Fruit fly (Drosophila melanogaster): Measurements from ENCODE around the gene Alp11.

The Alp11 gene

DNA sequence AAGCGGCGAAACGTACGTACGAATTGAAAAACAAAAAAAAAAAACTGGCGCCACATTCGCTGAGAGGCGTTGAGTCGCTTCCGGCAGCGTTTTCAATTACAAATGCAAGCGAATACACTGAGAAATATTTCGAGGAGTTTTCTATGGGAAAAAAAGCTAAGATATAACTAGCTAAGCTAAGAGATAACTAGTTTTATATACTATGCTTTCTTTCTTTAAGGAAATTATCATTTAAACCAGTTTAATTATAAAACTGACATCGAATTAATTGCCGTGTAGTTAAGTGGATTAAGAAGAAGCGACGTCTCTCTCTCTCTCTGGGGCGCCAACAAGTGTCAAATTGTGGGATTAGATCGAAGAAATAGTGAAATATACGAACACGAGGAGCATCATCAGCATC lies 27.9 kb downstream of the Alp11 start:
- TF ChIP-seq CG8478 (optimal IDR thresholded peaks at IDR 0.05) (no peak), CTCF (optimal IDR thresholded peaks at IDR 0.05) (no peak)

DNA sequence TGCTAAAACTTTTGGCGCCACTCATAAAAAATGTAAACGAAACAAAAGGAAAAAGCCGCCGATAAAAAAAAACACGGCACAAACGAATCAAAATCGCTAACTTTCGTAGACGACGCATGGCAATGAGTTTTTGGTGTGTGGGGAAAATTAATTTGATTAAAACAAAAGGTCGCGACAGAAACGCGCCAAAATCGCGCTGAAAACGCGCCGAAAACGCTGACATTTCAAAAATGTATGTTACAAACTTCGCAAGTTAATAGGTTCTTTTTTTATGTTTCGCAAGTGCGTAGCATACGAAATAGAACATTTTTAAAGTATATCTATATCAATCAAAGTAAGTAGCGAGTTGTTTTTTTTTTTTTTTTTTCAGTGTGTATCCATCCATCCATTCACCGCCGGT lies 28.5 kb downstream of the Alp11 start:
- TF ChIP-seq CG8478 (optimal IDR thresholded peaks at IDR 0.05) = no peak

DNA sequence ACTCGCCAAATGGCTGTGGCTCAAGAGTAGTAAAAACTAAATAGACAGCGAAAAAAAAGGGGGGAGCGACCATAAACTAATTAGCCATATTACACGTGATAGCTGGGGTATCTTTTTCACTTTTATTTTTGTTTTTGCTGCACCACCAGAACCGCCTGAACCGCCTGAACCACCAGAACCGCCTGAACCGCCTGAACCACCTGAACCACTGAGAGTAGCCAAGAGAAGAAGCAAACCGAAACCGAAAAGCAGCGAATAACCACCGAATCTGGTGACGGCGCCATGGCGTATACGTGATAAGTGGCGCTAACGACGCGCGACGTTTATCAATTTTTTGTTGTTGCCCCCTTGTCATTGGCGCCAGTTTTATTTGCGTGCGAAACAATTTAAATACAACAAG lies 29.0 kb downstream of the Alp11 start:
- TF ChIP-seq CTCF (optimal IDR thresholded peaks at IDR 0.05) (no peak), CG8478 (optimal IDR thresholded peaks at IDR 0.05) (no peak)

DNA sequence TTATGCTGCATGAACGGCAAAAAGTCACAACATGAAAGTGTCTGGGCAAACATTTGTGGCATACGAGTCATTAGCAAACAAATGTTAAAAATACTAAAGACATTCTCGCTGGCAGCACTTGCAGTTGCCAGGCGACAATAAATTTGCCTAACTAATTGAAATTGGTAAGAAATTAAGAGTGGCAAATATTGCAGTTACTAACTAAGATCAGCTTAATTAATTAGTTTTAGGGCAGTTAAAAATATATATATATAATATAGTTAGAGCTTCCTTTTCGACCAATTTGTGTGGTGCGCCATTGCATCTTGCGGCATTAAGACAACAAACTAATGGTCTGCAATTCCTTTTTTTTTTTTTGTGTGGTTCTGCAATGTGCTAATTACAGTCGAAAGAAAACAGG lies 30.4 kb downstream of the Alp11 start:
- TF ChIP-seq CG8478 (optimal IDR thresholded peaks at IDR 0.05) = no peak
- TF ChIP-seq CTCF (optimal IDR thresholded peaks at IDR 0.05) = no peak

DNA sequence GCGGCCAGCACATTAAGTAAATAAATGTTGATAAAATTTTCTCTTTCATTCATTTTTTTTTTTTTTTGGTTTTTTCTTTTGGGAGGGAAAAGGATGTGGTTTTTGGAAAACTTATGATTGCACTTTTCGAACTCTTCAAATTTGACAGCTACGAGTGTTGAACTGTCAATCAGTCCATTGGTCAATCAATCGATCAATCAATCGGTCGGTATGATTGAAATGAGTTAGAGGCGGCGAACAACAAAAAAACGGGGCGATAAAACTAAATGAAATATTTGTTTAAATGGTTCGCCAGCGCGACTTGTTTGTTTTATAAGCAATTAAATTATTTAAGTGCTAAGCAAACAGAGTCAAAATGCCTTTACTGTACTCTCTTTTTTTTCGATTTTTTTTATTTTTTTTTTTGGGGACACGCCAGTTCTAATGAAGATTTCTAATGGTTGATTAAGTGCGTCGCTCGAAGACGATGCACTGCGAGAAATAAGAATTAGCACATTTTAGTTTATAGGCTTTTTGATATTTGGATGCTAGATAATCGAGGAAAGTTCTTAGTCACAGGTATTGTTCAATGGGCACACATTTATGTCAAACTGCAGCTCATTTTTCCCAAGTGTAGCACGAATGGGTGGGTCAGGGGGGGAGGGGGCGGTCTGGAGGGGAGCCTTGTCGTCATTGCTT lies 31.6 kb downstream of the Alp11 start:
- TF ChIP-seq CTCF (optimal IDR thresholded peaks at IDR 0.05) = no peak
- TF ChIP-seq CG8478 (optimal IDR thresholded peaks at IDR 0.05) = no peak

DNA sequence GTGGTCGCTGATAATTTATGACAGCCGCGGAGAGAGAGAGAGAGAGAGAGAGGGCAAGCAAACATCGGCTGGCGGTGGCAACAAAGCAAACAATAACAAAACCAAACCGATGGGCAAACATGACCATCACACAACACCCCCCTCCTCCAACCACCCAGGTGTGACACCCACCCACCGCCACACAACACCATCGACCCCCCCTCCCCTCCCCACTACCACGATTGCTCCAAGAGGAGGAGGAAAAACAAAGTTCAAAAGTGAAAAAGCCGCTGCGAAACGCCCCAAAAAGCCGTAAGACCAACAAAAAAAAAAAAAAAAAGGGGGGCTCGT lies 32.1 kb downstream of the Alp11 start:
- no peak for TF ChIP-seq CTCF (optimal IDR thresholded peaks at IDR 0.05)
- TF ChIP-seq CG8478 (optimal IDR thresholded peaks at IDR 0.05) = no peak

DNA sequence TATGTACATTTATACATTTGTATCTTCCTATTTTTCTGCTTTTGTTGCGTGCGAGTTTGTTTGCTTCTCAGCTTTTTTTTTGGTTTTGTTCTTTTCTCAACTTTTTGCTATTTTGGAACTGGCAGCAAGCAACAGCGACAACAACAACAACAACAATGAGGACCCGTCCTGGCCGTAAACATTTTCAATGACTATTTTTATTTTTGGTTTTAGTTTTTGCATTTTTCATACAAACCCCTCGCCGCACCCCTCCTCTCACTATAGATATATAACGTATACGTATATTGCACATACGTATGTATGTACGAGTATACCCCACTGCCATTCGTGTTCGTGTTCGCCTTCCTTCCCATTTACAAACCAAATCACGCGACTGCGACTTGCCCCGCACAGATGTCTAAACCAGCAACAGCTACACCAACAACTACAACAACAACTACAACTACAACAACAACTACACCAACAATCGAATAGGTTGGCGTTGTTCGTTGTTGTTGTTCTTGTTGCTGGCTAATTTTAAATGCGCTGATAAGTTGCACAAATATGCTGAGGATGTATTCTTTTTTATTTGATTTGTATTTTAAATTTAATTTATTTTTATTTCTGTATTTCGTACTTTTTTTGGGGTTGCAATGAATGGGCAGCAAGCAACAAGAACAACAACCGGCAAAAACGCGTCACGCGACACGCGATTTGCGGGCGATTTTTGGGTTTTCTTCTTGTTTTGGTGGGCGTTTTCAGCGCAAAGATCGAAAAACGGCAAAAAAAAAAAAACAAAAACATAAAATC lies 33.1 kb downstream of the Alp11 start:
- no peak for TF ChIP-seq CTCF (optimal IDR thresholded peaks at IDR 0.05)
- TF ChIP-seq CG8478 (optimal IDR thresholded peaks at IDR 0.05) = no peak

DNA sequence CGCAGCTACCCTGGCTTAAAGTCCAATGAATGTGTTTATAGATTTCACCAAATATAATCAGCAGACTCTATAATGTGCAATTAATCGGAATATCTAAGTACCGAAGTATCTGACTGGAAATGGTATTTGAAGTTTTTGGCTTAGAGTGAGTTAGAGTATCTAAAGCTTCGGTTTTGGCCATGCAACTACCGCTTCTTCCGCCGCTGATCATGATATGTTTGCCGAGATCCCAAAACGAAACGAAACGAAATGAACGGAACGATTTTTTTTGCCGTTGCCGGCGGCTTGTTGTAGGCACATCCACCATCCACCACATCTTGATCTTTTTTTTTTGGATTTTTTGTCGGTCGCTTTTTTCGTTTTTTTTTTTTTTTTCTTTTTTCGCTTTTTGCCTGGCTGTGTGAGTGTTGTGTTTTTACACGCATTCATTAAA lies 35.5 kb downstream of the Alp11 start:
- TF ChIP-seq CTCF (optimal IDR thresholded peaks at IDR 0.05) (no peak), CG8478 (optimal IDR thresholded peaks at IDR 0.05) (no peak)

DNA sequence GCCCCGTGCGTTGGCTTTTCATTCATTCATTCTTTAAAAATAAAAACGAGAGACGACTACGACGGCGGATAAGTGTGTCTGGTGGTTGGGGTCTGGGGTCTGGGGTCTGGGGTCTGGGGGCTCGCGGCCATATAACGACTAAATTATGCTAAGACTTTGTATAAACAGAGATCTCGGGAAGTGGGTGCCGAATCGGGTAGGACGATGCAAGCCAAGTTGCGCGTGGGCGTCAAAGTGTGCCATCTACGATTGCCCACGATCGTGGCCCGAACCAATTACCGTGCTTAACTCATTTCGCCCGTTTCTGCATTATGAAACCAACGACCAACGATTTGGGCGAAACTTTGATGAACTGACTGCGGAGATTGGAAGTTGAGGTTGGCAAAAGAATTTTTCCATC lies 36.3 kb downstream of the Alp11 start:
- no peak for TF ChIP-seq CG8478 (optimal IDR thresholded peaks at IDR 0.05)

DNA sequence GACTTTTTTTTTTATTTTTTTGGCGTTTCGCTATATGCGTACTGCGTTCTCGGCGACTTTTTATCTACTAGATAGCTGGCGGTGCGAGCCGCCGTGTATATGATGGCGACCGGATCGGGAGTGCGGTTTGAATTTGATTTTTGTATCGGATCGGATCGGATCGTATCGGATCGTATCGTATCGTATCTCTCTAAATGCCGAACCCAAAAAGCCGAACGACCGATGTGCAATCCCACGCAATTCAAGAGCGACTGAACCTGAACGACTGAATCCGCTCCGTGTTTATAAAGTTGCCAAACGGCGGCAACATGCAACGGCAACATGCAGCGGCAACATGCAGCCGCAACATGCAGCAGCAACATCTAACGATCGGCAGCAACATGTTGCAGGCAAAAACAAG lies 38.7 kb downstream of the Alp11 start:
- TF ChIP-seq CTCF (optimal IDR thresholded peaks at IDR 0.05) (no peak), CG8478 (optimal IDR thresholded peaks at IDR 0.05) (no peak)

DNA sequence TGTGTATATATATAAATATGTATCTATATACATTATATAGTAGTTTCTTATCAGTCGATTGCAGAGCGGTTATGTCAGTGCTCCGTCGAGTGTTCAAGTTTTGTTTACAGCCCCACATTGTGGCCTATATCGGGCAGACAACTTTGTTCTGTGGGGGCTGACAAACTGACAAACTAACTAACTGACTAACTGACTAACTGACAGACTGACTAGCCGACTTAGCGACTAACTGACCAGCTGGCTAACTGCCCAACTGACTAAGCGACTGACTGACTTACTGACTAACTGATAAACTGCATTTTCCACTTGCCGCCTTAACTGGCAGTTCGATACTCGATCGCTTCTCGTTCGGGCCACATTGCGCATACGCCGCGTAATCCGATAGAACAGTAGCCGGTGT lies 42.4 kb downstream of the Alp11 start:
- TF ChIP-seq CTCF (optimal IDR thresholded peaks at IDR 0.05) (no peak), CG8478 (optimal IDR thresholded peaks at IDR 0.05) (no peak)

DNA sequence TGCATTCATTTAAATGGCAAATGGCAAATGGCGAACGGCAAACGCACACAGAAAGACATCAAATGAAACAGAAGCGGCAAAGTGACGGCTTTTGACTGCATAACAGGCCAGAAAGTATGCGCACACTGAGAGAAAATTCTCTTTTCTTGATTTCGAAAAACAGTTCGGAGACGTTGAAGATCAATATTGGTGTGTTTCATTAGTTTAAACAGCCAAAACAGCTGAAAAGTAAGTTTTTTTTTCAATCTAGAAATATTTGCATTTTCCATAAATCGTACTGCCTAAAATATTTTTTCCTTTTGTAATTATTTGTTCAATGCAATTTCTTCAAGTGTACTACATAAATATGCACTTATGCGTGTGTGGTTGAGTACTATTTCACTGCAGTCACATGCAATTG lies 43.3 kb downstream of the Alp11 start:
- TF ChIP-seq CTCF (optimal IDR thresholded peaks at IDR 0.05) = no peak
- no peak for TF ChIP-seq CG8478 (optimal IDR thresholded peaks at IDR 0.05)

DNA sequence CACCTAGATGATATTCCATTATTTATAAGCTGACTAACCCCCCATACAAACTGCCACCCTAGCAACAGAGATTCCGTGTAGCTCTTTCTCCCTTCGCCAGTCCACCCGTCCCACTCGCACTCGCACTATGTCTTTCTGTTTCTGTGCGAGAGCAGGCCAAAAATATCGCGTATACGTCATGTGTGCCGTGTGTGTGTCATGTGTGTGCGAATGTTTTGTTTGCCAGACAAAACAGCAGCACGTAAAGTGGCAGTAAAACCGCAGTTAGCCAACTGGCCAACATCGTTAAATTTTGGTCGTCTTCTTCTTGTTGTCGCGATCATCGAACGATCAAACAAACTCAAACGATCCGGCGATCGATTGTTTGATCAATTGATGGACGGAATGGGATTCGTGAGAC lies 43.9 kb downstream of the Alp11 start:
- no peak for TF ChIP-seq CG8478 (optimal IDR thresholded peaks at IDR 0.05)
- no peak for TF ChIP-seq CTCF (optimal IDR thresholded peaks at IDR 0.05)

DNA sequence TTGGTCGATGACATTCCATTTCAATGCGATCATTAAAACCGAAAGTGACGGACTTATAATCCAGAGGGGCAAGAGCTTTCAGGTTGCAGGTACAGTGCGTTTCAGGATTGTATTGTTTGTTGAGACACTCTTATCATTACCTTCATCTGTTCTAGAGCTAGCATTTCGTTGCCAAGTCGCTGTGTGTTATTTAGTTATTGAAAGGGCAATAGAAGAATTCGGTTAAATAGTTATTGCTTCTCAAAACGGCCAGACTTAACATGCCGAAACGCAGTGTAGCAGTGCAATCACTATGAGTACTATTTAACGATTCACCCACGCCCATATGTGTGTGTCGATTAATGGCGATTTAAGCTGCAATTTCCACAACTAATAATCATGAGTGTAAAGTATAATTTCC lies 45.1 kb downstream of the Alp11 start:
- TF ChIP-seq CTCF (optimal IDR thresholded peaks at IDR 0.05) (no peak), CG8478 (optimal IDR thresholded peaks at IDR 0.05) (no peak)

DNA sequence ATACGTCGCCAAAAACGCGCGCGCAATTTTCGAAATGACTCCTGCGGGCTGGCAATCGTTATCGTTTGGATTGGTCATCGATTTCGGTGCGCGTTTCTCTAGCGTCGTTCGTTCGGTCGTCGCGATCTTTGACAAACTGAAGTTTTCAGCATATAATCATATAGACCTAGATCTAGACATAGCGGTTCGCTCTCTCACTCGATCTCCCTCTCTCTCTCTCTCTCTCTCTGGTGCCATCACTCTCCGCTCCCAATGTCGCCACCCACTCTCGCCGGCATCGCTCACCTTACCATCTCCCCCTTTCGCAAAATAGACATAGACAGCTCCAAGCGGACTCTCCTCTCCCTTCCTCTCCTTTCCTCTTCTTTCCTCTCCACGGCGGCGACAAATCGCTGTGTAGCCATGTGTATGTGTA lies 45.8 kb downstream of the Alp11 start, which contains the start of gene sog:
Gene sog (minus strand): TSS at position 122 of the 415 bp plus-strand sequence.
- TF ChIP-seq CTCF (optimal IDR thresholded peaks at IDR 0.05) = no peak
- no peak for TF ChIP-seq CG8478 (optimal IDR thresholded peaks at IDR 0.05)

Measured in S2 (cell line).